Worm (Caenorhabditis elegans) whole organism, L2 larva: ENCODE measurements around the gene D1086.7.

ENCODE experiments used
- C34F6.9 ChIP-seq: fragments of 150-350 bp; optimal IDR thresholded peaks from 2 replicates; lab custom pipeline; 2014; ENCODE audit warnings: missing biosample characterization, missing genetic modification characterization
- F13H6.1 ChIP-seq: sonication (generic microtip); optimal IDR thresholded peaks from 2 replicates; lab custom pipeline; 2016; ENCODE audit warnings: missing genetic modification characterization, missing compliant biosample characterization
- R02D3.7 ChIP-seq: fragments of 150-350 bp; optimal IDR thresholded peaks from 2 replicates; lab custom pipeline; 2014; ENCODE audit warnings: missing biosample characterization, missing genetic modification characterization
- ZK546.5 ChIP-seq: sonication (generic microtip); optimal IDR thresholded peaks from 2 replicates; lab custom pipeline; 2017; ENCODE audit warnings: missing biosample characterization, missing genetic modification characterization
- alr-1 ChIP-seq: fragments of 150-350 bp; optimal IDR thresholded peaks from 2 replicates; lab custom pipeline; 2014; ENCODE audit warnings: missing biosample characterization, missing genetic modification characterization
- aly-2 ChIP-seq: fragments of 150-350 bp; optimal IDR thresholded peaks from 2 replicates; lab custom pipeline; 2014; ENCODE audit warnings: missing biosample characterization, missing genetic modification characterization
- blmp-1 ChIP-seq: sonication (generic microtip); optimal IDR thresholded peaks from 2 replicates; lab custom pipeline; 2017; ENCODE audit warnings: missing genetic modification characterization, mild to moderate bottlenecking, missing compliant biosample characterization, antibody characterized with exemption, moderate library complexity; ENCODE audit not compliant: insufficient read depth
- ceh-82 ChIP-seq: fragments of 150-350 bp; optimal IDR thresholded peaks from 2 replicates; lab custom pipeline; 2014; ENCODE audit warnings: missing biosample characterization, missing genetic modification characterization
- crh-2 ChIP-seq: sonication (generic microtip); optimal IDR thresholded peaks from 2 replicates; lab custom pipeline; 2017; ENCODE audit warnings: missing biosample characterization, missing genetic modification characterization
- dmd-4 ChIP-seq: sonication (generic microtip); optimal IDR thresholded peaks from 2 replicates; lab custom pipeline; 2017; ENCODE audit warnings: missing biosample characterization, missing genetic modification characterization
- egl-27 ChIP-seq: sonication (generic microtip); optimal IDR thresholded peaks from 3 replicates; lab custom pipeline; 2017; ENCODE audit warnings: missing biosample characterization, missing genetic modification reagents, missing genetic modification characterization
- elt-1 ChIP-seq: fragments of 150-350 bp; optimal IDR thresholded peaks from 2 replicates; lab custom pipeline; 2014; ENCODE audit warnings: missing biosample characterization, missing genetic modification characterization
- fos-1 ChIP-seq: fragments of 150-350 bp; optimal IDR thresholded peaks from 2 replicates; lab custom pipeline; 2014; ENCODE audit warnings: missing biosample characterization, missing genetic modification characterization
- gmeb-1 ChIP-seq: fragments of 150-350 bp; optimal IDR thresholded peaks from 2 replicates; lab custom pipeline; 2014; ENCODE audit warnings: missing biosample characterization, missing genetic modification characterization
- lin-11 ChIP-seq: fragments of 150-350 bp; sonication (generic microtip); optimal IDR thresholded peaks from 2 replicates; lab custom pipeline; 2014; ENCODE audit warnings: missing biosample characterization, missing genetic modification characterization, inconsistent platforms, mixed read lengths
- lin-13 ChIP-seq: fragments of 150-350 bp; optimal IDR thresholded peaks from 2 replicates; lab custom pipeline; 2014; ENCODE audit warnings: missing biosample characterization, missing genetic modification reagents, missing genetic modification characterization
- lin-39 ChIP-seq: fragments of 150-350 bp; optimal IDR thresholded peaks from 2 replicates; lab custom pipeline; 2014; ENCODE audit warnings: missing biosample characterization, missing genetic modification reagents, missing genetic modification characterization
- lsy-2 ChIP-seq, 2 experiments: fragments of 150-350 bp in 1 of 2; sonication (generic microtip) in 1 of 2; optimal IDR thresholded peaks; 2 replicates each; lab custom pipeline; 2014 to 2017; ENCODE audit warnings: missing biosample characterization in 2 of 2, missing genetic modification characterization in 2 of 2
- mab-5 ChIP-seq: fragments of 150-350 bp; optimal IDR thresholded peaks from 2 replicates; lab custom pipeline; 2014; ENCODE audit warnings: missing biosample characterization, missing genetic modification characterization
- mbf-1 ChIP-seq: sonication (generic microtip); optimal IDR thresholded peaks from 2 replicates; lab custom pipeline; 2017; ENCODE audit warnings: missing biosample characterization, missing genetic modification characterization
- mdl-1 ChIP-seq, 2 experiments: fragments of 150-350 bp in 1 of 2; sonication (generic microtip) in 1 of 2; optimal IDR thresholded peaks; 2 replicates each; lab custom pipeline; 2017; ENCODE audit warnings: missing biosample characterization in 2 of 2, missing genetic modification characterization in 2 of 2
- nhr-10 ChIP-seq: sonication (generic microtip); optimal IDR thresholded peaks from 2 replicates; lab custom pipeline; 2017; ENCODE audit warnings: missing biosample characterization, missing genetic modification characterization
- nhr-11 ChIP-seq: fragments of 150-350 bp; optimal IDR thresholded peaks from 2 replicates; lab custom pipeline; 2014; ENCODE audit warnings: missing biosample characterization, missing genetic modification characterization
- nhr-12 ChIP-seq: fragments of 150-350 bp; optimal IDR thresholded peaks from 2 replicates; lab custom pipeline; 2014; ENCODE audit warnings: missing biosample characterization, missing genetic modification characterization
- nhr-21 ChIP-seq: fragments of 150-350 bp; optimal IDR thresholded peaks from 2 replicates; lab custom pipeline; 2014; ENCODE audit warnings: missing biosample characterization, missing genetic modification characterization
- nhr-237 ChIP-seq: fragments of 150-350 bp; optimal IDR thresholded peaks from 2 replicates; lab custom pipeline; 2014; ENCODE audit warnings: missing biosample characterization, missing genetic modification characterization
- nhr-25 ChIP-seq: fragments of 150-350 bp; sonication (generic microtip); optimal IDR thresholded peaks from 3 replicates; lab custom pipeline; 2014; ENCODE audit warnings: missing biosample characterization, missing genetic modification characterization
- nhr-6 ChIP-seq: fragments of 150-350 bp; optimal IDR thresholded peaks from 2 replicates; lab custom pipeline; 2014; ENCODE audit warnings: missing biosample characterization, missing genetic modification characterization
- nhr-77 ChIP-seq: fragments of 150-350 bp; optimal IDR thresholded peaks from 2 replicates; lab custom pipeline; 2014; ENCODE audit warnings: missing biosample characterization, missing genetic modification characterization
- peb-1 ChIP-seq: fragments of 150-350 bp; optimal IDR thresholded peaks from 2 replicates; lab custom pipeline; 2014; ENCODE audit warnings: missing biosample characterization, missing genetic modification characterization
- sem-4 ChIP-seq: fragments of 150-350 bp; optimal IDR thresholded peaks from 2 replicates; lab custom pipeline; 2014; ENCODE audit warnings: missing biosample characterization, missing genetic modification reagents, missing genetic modification characterization
- skn-1 ChIP-seq: sonication (generic microtip); optimal IDR thresholded peaks from 2 replicates; lab custom pipeline; 2017; ENCODE audit warnings: missing biosample characterization, missing genetic modification characterization
- sma-3 ChIP-seq: sonication (generic microtip); optimal IDR thresholded peaks from 2 replicates; lab custom pipeline; 2016; ENCODE audit warnings: missing genetic modification reagents, missing genetic modification characterization, missing compliant biosample characterization
- sma-9 ChIP-seq, 2 experiments: fragments of 150-350 bp in 1 of 2; sonication (generic microtip) in 1 of 2; optimal IDR thresholded peaks; 2 replicates each; lab custom pipeline; 2014 to 2016; ENCODE audit warnings: missing genetic modification characterization in 2 of 2, mild to moderate bottlenecking in 1 of 2, missing biosample characterization in 1 of 2, missing compliant biosample characterization in 1 of 2, missing genetic modification reagents in 1 of 2, moderate library complexity in 1 of 2
- unc-39 ChIP-seq: fragments of 150-350 bp; optimal IDR thresholded peaks from 2 replicates; lab custom pipeline; 2014; ENCODE audit warnings: missing biosample characterization, missing genetic modification characterization
- unc-62 ChIP-seq: fragments of 150-350 bp; optimal IDR thresholded peaks from 2 replicates; lab custom pipeline; 2014; ENCODE audit warnings: missing biosample characterization, missing genetic modification reagents, missing genetic modification characterization
- ztf-1 ChIP-seq: fragments of 200-800 bp; sonication (Bioruptor generic); conservative IDR thresholded peaks from 2 replicates; pipeline ENCODE4 v1.3.6; 2022; ENCODE audit warnings: missing genetic modification characterization, missing compliant biosample characterization
- ztf-11 ChIP-seq: sonication (generic microtip); optimal IDR thresholded peaks from 2 replicates; lab custom pipeline; 2017; ENCODE audit warnings: missing biosample characterization, missing genetic modification characterization
- ztf-4 ChIP-seq: fragments of 150-350 bp; optimal IDR thresholded peaks from 2 replicates; lab custom pipeline; 2014; ENCODE audit warnings: missing biosample characterization, missing genetic modification characterization

Gene D1086.7

DNA sequence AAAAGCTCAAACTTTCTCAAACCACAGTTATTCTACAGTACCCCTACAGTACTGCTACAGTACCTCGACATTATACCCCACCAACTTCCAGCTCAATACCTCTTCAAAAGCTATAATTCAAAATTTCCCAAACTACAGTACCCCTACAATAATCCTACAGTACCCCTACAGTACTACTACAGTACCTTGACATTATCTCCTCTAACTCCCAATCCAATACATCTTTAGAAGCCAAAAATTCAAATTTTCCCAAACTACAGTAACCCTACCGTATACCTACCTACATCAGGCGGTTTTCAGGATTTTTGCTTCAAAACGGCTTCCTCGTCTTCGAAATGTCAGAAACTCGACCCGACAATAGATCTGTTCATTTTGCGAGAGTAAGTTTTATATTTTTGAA is 26.5 kb upstream of the D1086.7 start, which contains the start of gene F58D12.3:
F58D12.3 (plus strand) TSS at position 301 of the 400 bp plus-strand sequence.
- TF ChIP-seq nhr-237 (tag; lab: Kevin White, UChicago) (no peak), C34F6.9 (no peak), ZK546.5 (tag; lab: Kevin White, UChicago) (no peak), ceh-82 (tag; lab: Kevin White, UChicago) (no peak), lin-39 (no peak), elt-1 (no peak), F13H6.1 (tag; lab: Kevin White, UChicago) (no peak), sem-4 (no peak), unc-39 (tag; lab: Kevin White, UChicago) (no peak), egl-27 (tag; lab: Kevin White, UChicago) (no peak), sma-9 (GFP tag; optimal IDR thresholded peaks at IDR 0.05; lab: Kevin White, UChicago) (no peak), sma-9 (tag; optimal IDR thresholded peaks at IDR 0.05; lab: Kevin White, UChicago) (no peak), nhr-11 (tag; lab: Kevin White, UChicago) (no peak), peb-1 (tag; lab: Kevin White, UChicago) (no peak)

DNA sequence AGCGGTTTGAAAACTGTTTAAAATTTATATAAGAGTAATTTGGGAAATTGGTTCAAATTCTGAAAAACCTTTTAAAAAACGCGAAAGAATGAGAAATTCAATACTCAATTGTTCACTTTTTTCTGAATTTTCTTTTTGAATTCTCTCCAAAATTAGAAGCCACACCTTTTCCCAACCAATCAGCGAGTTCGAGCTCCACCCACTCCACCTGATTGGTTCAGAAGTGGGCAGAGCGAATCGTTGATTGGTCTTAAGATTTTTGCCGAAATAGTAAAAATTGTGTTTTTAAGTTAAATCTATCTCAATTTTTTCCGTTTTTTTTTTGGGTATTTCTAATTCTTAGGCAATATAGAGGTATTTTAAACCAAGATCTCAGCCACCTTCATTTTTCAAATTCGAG is 20.1 kb upstream of the D1086.7 start:
- no peak for TF ChIP-seq mbf-1 (tag; lab: Kevin White, UChicago)
- TF ChIP-seq ztf-11 (tag; lab: Kevin White, UChicago) = no peak
- TF ChIP-seq aly-2 (tag; lab: Kevin White, UChicago) = no peak
- no peak for TF ChIP-seq sma-9 (GFP tag; optimal IDR thresholded peaks at IDR 0.05; lab: Kevin White, UChicago)
- TF ChIP-seq sma-9 (tag; optimal IDR thresholded peaks at IDR 0.05; lab: Kevin White, UChicago) = no peak
- TF ChIP-seq blmp-1 (tag; lab: Kevin White, UChicago) = no peak
- no peak for TF ChIP-seq R02D3.7 (tag; lab: Kevin White, UChicago)
- TF ChIP-seq lin-13 = no peak
- TF ChIP-seq gmeb-1 (tag; lab: Kevin White, UChicago) = no peak
- no peak for TF ChIP-seq lsy-2 (tag; optimal IDR thresholded peaks at IDR 0.05; lab: Kevin White, UChicago)
- no peak for TF ChIP-seq unc-39 (tag; lab: Kevin White, UChicago)
- no peak for TF ChIP-seq nhr-25 (tag; lab: Kevin White, UChicago)
- no peak for TF ChIP-seq crh-2 (tag; lab: Kevin White, UChicago)
- TF ChIP-seq ztf-4 (tag; lab: Kevin White, UChicago) = no peak
- no peak for TF ChIP-seq egl-27 (tag; lab: Kevin White, UChicago)
- no peak for TF ChIP-seq mab-5 (tag; lab: Kevin White, UChicago)
- no peak for TF ChIP-seq fos-1

DNA sequence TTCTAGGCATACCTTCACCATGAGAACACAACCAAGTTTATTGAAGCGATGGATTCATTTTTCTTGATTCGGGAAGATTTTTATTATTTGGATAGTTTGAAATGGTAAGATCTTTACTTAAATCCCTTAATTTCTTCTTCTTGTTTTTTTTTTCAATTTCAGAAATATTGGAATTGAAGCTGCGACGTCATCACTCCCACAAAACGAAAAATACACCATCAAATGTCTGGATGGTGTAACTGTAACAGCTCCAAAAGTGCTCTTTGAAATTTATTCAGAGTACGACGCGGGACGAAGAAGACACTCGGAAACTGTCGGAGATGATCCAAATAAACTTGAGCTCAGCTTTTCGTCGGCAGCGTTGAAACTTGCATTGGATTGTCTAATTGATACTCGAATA is 19.6 kb upstream of the D1086.7 start, which contains the start of gene D1086.21:
D1086.21 (plus strand) TSS at position 301 of the 400 bp plus-strand sequence.
- TF ChIP-seq nhr-77 (tag; lab: Kevin White, UChicago) = no peak
- no peak for TF ChIP-seq unc-39 (tag; lab: Kevin White, UChicago)
- TF ChIP-seq nhr-21 (tag; lab: Kevin White, UChicago) = no peak
- TF ChIP-seq ceh-82 (tag; lab: Kevin White, UChicago) = no peak
- no peak for TF ChIP-seq lin-11 (tag; lab: Kevin White, UChicago)
- no peak for TF ChIP-seq egl-27 (tag; lab: Kevin White, UChicago)
- TF ChIP-seq crh-2 (tag; lab: Kevin White, UChicago) = no peak
- no peak for TF ChIP-seq alr-1 (tag; lab: Kevin White, UChicago)
- no peak for TF ChIP-seq nhr-6 (tag; lab: Kevin White, UChicago)

DNA sequence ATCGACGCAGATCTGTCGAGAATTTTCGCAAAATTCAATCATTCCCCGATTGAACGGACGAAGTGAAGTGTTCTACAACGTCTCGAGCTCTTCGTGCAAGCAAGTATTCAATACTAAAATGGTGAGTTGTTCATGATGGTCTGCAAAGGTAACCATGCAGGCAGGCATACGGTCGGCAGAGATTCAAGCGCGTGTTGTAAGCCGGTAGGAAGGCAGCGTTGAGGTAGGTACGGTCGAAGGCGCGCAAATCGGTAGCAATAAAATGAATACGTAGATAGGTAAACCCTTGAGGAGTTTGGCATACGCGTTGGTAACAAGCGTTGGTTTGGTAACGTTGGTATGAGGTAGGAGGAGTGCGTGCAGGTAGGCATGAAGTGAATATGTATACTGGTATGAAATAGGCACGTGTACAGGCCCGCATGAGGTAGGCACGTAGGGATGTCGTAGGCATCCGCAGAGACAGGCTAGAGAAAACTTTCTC is 16.2 kb upstream of the D1086.7 start, which contains the start of gene D1086.17:
D1086.17 (plus strand) TSS at position 51 of the 481 bp plus-strand sequence.
- TF ChIP-seq nhr-12 (tag; lab: Kevin White, UChicago) (no peak), lsy-2 (tag; optimal IDR thresholded peaks at IDR 0.05; lab: Kevin White, UChicago) (no peak), nhr-25 (tag; lab: Kevin White, UChicago) (no peak), alr-1 (tag; lab: Kevin White, UChicago) (no peak), skn-1 (tag; lab: Kevin White, UChicago) (no peak), nhr-21 (tag; lab: Kevin White, UChicago) (no peak), nhr-10 (tag; lab: Kevin White, UChicago) (no peak), nhr-77 (tag; lab: Kevin White, UChicago) (no peak), peb-1 (tag; lab: Kevin White, UChicago) (no peak), unc-62 (GFP tag; lab: Kevin White, UChicago) (no peak), lin-13 (no peak), R02D3.7 (tag; lab: Kevin White, UChicago) (no peak), ztf-1 (no peak), unc-39 (tag; lab: Kevin White, UChicago) (no peak), sma-3 (GFP tag; lab: Kevin White, UChicago) (no peak), lin-11 (tag; lab: Kevin White, UChicago) (no peak), mdl-1 (tag; optimal IDR thresholded peaks at IDR 0.05; lab: Kevin White, UChicago) (no peak), dmd-4 (tag; lab: Kevin White, UChicago) (no peak), egl-27 (tag; lab: Kevin White, UChicago) (no peak)
